Fruit fly (Drosophila melanogaster) S2 (cell line): ENCODE measurements around the gene CG31013.

Experiments
- CG8478 ChIP-seq: fragments of >200 bp; optimal IDR thresholded peaks from 2 replicates; lab custom pipeline; 2018
- CTCF ChIP-seq, 2 experiments: fragments of >200 bp; optimal IDR thresholded peaks; 2 replicates each; lab custom pipeline; 2018

dm6 chr3R:30596704-30597103, 49.0 kb downstream of the CG31013 start, which contains the start of gene CG31019:
- no peak for TF ChIP-seq CTCF (optimal IDR thresholded peaks at IDR 0.05; lab: Kevin White, UChicago)
- TF ChIP-seq CG8478: no peak
